Worm (Caenorhabditis elegans) whole organism, mixed stage, embryonic: ENCODE results near the gene prx-10.

ENCODE experiments used
- M03D4.4 ChIP-seq: sonication (generic microtip); optimal IDR thresholded peaks from 2 replicates; lab custom pipeline; 2017; ENCODE audit warnings: mild to moderate bottlenecking, missing genetic modification characterization, missing compliant biosample characterization
- ces-1 ChIP-seq: fragments of 150-350 bp; optimal IDR thresholded peaks from 2 replicates; lab custom pipeline; 2014; ENCODE audit warnings: missing biosample characterization, missing genetic modification reagents, missing genetic modification characterization
- elt-3 ChIP-seq: fragments of 150-350 bp; optimal IDR thresholded peaks from 2 replicates; lab custom pipeline; 2014; ENCODE audit warnings: missing biosample characterization, missing genetic modification characterization
- flh-1 ChIP-seq: fragments of 200-800 bp; sonication (Bioruptor generic); optimal IDR thresholded peaks from 2 replicates; lab custom pipeline; 2018; ENCODE audit warnings: mild to moderate bottlenecking, missing genetic modification characterization, moderate library complexity, missing compliant biosample characterization
- ham-2 ChIP-seq: fragments of 200-800 bp; sonication (Bioruptor generic); optimal IDR thresholded peaks from 2 replicates; lab custom pipeline; 2018; ENCODE audit warnings: mild to moderate bottlenecking, missing genetic modification characterization, missing compliant biosample characterization
- hlh-1 ChIP-seq: fragments of 150-350 bp; optimal IDR thresholded peaks from 2 replicates; lab custom pipeline; 2014; ENCODE audit warnings: missing biosample characterization, missing genetic modification reagents, missing genetic modification characterization
- nhr-28 ChIP-seq: fragments of 150-350 bp; optimal IDR thresholded peaks from 2 replicates; lab custom pipeline; 2014; ENCODE audit warnings: missing biosample characterization, missing genetic modification characterization
- pha-4 ChIP-seq: fragments of 150-350 bp; optimal IDR thresholded peaks from 2 replicates; lab custom pipeline; 2018; ENCODE audit warnings: missing biosample characterization, missing genetic modification reagents, missing genetic modification characterization
- sptf-1 ChIP-seq: sonication (generic microtip); optimal IDR thresholded peaks from 2 replicates; lab custom pipeline; 2017; ENCODE audit warnings: mild to moderate bottlenecking, missing genetic modification characterization, moderate library complexity, missing compliant biosample characterization
- unc-120 ChIP-seq: sonication (generic microtip); optimal IDR thresholded peaks from 2 replicates; lab custom pipeline; 2017; ENCODE audit warnings: missing genetic modification characterization, missing compliant biosample characterization; ENCODE audit not compliant: poor library complexity, severe bottlenecking

DNA sequence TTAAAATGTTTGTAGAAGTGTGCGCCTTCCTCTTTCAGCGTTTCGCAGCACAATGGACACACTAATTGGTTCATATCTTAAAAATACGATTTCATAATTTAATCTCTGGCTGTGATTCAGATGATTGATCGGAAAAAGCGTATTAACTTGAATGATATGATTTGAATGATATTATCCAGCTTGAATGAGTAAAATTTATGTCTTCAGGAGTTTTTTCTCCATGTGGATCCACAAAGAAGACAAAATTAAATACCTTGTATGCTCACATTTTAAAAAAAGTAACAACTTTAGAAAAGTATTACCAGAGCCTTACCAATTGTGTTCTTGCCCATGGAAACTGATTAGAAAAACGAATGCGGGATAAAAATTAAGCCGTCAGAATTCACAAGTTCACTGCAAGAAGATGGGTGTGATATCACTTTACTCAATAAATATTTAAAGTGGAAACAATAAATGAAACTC is 37.2 kb downstream of the prx-10 start, which contains the start of gene ztf-8:
- TF ChIP-seq unc-120 (tag; lab: Kevin White, UChicago), result no peak
- TF ChIP-seq ham-2 (GFP tag; lab: Kevin White, UChicago), result no peak
- TF ChIP-seq pha-4 (tag; lab: Kevin White, UChicago), result no peak
- no peak for TF ChIP-seq sptf-1 (tag; lab: Kevin White, UChicago)
- no peak for TF ChIP-seq nhr-28 (tag; lab: Kevin White, UChicago)
- no peak for TF ChIP-seq flh-1
- no peak for TF ChIP-seq M03D4.4 (tag; lab: Kevin White, UChicago)
- peak; percentile 3 for TF ChIP-seq ces-1 (GFP tag; lab: Kevin White, UChicago)
- TF ChIP-seq hlh-1 (tag; lab: Kevin White, UChicago), result no peak
- TF ChIP-seq elt-3 (tag; lab: Kevin White, UChicago), result no peak
